Worm (Caenorhabditis elegans) whole organism, young adult: Measurements from ENCODE around the gene ZK643.6.
A peak's percentile ranks its signal among the peaks of the same experiment; 100 is the strongest.

Experiments
- B0035.1 ChIP-seq: sonication (generic microtip); optimal IDR thresholded peaks from 2 replicates; lab custom pipeline; 2016; ENCODE audit warnings: missing genetic modification characterization, mild to moderate bottlenecking, missing compliant biosample characterization, missing genotype, missing genetic modification reagents
- D2030.7 ChIP-seq: fragments of 200-800 bp; sonication (Bioruptor generic); IDR thresholded peaks from 2 replicates; pipeline ENCODE4 v1.3.6; 2022; ENCODE audit warnings: missing genetic modification reagents, missing genetic modification characterization, missing compliant biosample characterization
- F10E7.11 ChIP-seq: sonication (generic microtip); optimal IDR thresholded peaks from 2 replicates; lab custom pipeline; 2017; ENCODE audit warnings: mild to moderate bottlenecking, missing genetic modification characterization, moderate library complexity, missing compliant biosample characterization
- F33H1.4 ChIP-seq: fragments of 200-800 bp; sonication (Bioruptor generic); IDR thresholded peaks from 2 replicates; pipeline ENCODE4 v1.3.6; 2022; ENCODE audit warnings: missing genetic modification reagents, missing genetic modification characterization, missing compliant biosample characterization
- F49E8.2 ChIP-seq: sonication (generic microtip); optimal IDR thresholded peaks from 3 replicates; lab custom pipeline; 2017; ENCODE audit warnings: missing genetic modification characterization, mild to moderate bottlenecking, missing compliant biosample characterization, antibody characterized with exemption, moderate library complexity; ENCODE audit not compliant: insufficient read depth
- F57A8.1 ChIP-seq: fragments of 200-800 bp; sonication (Bioruptor generic); optimal IDR thresholded peaks from 2 replicates; lab custom pipeline; 2018; ENCODE audit warnings: mild to moderate bottlenecking, missing genetic modification characterization, moderate library complexity, missing compliant biosample characterization
- Y53G8AR.9 ChIP-seq: fragments of 200-800 bp; sonication (Bioruptor generic); conservative IDR thresholded peaks from 2 replicates; pipeline ENCODE4 v1.3.6; 2022; ENCODE audit warnings: missing genetic modification reagents, missing genetic modification characterization, missing compliant biosample characterization
- ZK185.1 ChIP-seq: sonication (generic microtip); optimal IDR thresholded peaks from 2 replicates; lab custom pipeline; 2016; ENCODE audit warnings: mild to moderate bottlenecking, missing genetic modification characterization, missing compliant biosample characterization; ENCODE audit not compliant: poor library complexity, severe bottlenecking
- attf-5 ChIP-seq: fragments of 200-800 bp; sonication (Bioruptor generic); optimal IDR thresholded peaks from 2 replicates; lab custom pipeline; 2018; ENCODE audit warnings: mild to moderate bottlenecking, missing genetic modification characterization, missing compliant biosample characterization
- bed-1 ChIP-seq: fragments of 200-800 bp; sonication (Bioruptor generic); IDR thresholded peaks from 2 replicates; pipeline ENCODE4 v1.3.6; 2022; ENCODE audit warnings: missing genetic modification reagents, missing genetic modification characterization, missing compliant biosample characterization
- bed-2 ChIP-seq: fragments of 200-800 bp; sonication (Bioruptor generic); IDR thresholded peaks from 2 replicates; pipeline ENCODE4 v1.3.6; 2022; ENCODE audit warnings: missing genetic modification reagents, missing genetic modification characterization, missing compliant biosample characterization
- cebp-1 ChIP-seq, 2 experiments: fragments of 200-800 bp in 1 of 2; sonication (Bioruptor generic) in 1 of 2; sonication (generic microtip) in 1 of 2; IDR thresholded peaks in 1 of 2; optimal IDR thresholded peaks in 1 of 2; 2 replicates each; pipeline versions ENCODE4 v1.3.6 to Lab custom; 2017 to 2022; ENCODE audit warnings: missing compliant biosample characterization in 2 of 2, missing genetic modification characterization in 2 of 2, mild to moderate bottlenecking in 1 of 2, missing genetic modification reagents in 1 of 2, moderate library complexity in 1 of 2
- cebp-2 ChIP-seq: fragments of 200-800 bp; sonication (Bioruptor generic); IDR thresholded peaks from 2 replicates; pipeline ENCODE4 v1.3.6; 2022; ENCODE audit warnings: missing genetic modification characterization, missing compliant biosample characterization
- ceh-100 ChIP-seq: fragments of 200-800 bp; sonication (Bioruptor generic); IDR thresholded peaks from 2 replicates; pipeline ENCODE4 v1.3.6; 2022; ENCODE audit warnings: missing genetic modification reagents, missing genetic modification characterization, missing compliant biosample characterization
- ceh-79 ChIP-seq: sonication (generic microtip); optimal IDR thresholded peaks from 2 replicates; lab custom pipeline; 2017; ENCODE audit warnings: mild to moderate bottlenecking, missing genetic modification characterization, missing compliant biosample characterization
- dox-1 ChIP-seq: fragments of 200-800 bp; sonication (Bioruptor generic); IDR thresholded peaks from 2 replicates; pipeline ENCODE4 v1.3.6; 2022; ENCODE audit warnings: missing genetic modification reagents, missing genetic modification characterization, missing compliant biosample characterization
- efl-1 ChIP-seq: fragments of 150-350 bp; optimal IDR thresholded peaks from 2 replicates; lab custom pipeline; 2014; ENCODE audit warnings: missing biosample characterization, missing genetic modification reagents, missing genetic modification characterization
- egl-18 ChIP-seq: fragments of 200-800 bp; sonication (Bioruptor generic); IDR thresholded peaks from 2 replicates; pipeline ENCODE4 v1.3.6; 2022; ENCODE audit warnings: missing genetic modification reagents, missing genetic modification characterization, missing compliant biosample characterization
- ekl-4 ChIP-seq: fragments of 200-800 bp; sonication (Bioruptor generic); IDR thresholded peaks from 2 replicates; pipeline ENCODE4 v1.3.6; 2022; ENCODE audit warnings: missing genetic modification reagents, missing genetic modification characterization, missing compliant biosample characterization
- ets-4 ChIP-seq: fragments of 200-800 bp; sonication (Bioruptor generic); optimal IDR thresholded peaks from 2 replicates; lab custom pipeline; 2018; ENCODE audit warnings: mild to moderate bottlenecking, missing genetic modification characterization, missing compliant biosample characterization
- fkh-3 ChIP-seq: sonication (generic microtip); optimal IDR thresholded peaks from 2 replicates; lab custom pipeline; 2016; ENCODE audit warnings: mild to moderate bottlenecking, missing genetic modification characterization, missing compliant biosample characterization
- gei-17 ChIP-seq: fragments of 200-800 bp; sonication (Bioruptor generic); optimal IDR thresholded peaks from 2 replicates; lab custom pipeline; 2018; ENCODE audit warnings: mild to moderate bottlenecking, missing genetic modification characterization, missing compliant biosample characterization
- hrde-1 ChIP-seq: sonication (generic microtip); optimal IDR thresholded peaks from 2 replicates; lab custom pipeline; 2016; ENCODE audit warnings: missing genetic modification characterization, mild to moderate bottlenecking, missing compliant biosample characterization, moderate library complexity, missing genotype, missing genetic modification reagents, borderline replicate concordance
- lin-40 ChIP-seq: sonication (generic microtip); optimal IDR thresholded peaks from 2 replicates; lab custom pipeline; 2016; ENCODE audit warnings: missing genetic modification characterization, mild to moderate bottlenecking, missing compliant biosample characterization, missing genotype, missing genetic modification reagents
- lsy-27 ChIP-seq: sonication (generic microtip); optimal IDR thresholded peaks from 2 replicates; lab custom pipeline; 2017; ENCODE audit warnings: missing genetic modification characterization, mild to moderate bottlenecking, missing compliant biosample characterization, antibody characterized with exemption, missing genotype, borderline replicate concordance; ENCODE audit not compliant: insufficient read depth
- madf-10 ChIP-seq: sonication (generic microtip); optimal IDR thresholded peaks from 2 replicates; lab custom pipeline; 2016; ENCODE audit warnings: mild to moderate bottlenecking, missing genetic modification characterization, missing compliant biosample characterization
- madf-8 ChIP-seq: fragments of 200-800 bp; sonication (Bioruptor generic); conservative IDR thresholded peaks from 2 replicates; pipeline ENCODE4 v1.3.6; 2022; ENCODE audit warnings: missing genetic modification reagents, missing genetic modification characterization, missing compliant biosample characterization
- mcd-1 ChIP-seq: fragments of 200-800 bp; sonication (Bioruptor generic); IDR thresholded peaks from 2 replicates; pipeline ENCODE4 v1.3.6; 2022; ENCODE audit warnings: missing genetic modification reagents, missing genetic modification characterization, missing compliant biosample characterization
- nhr-80 ChIP-seq: sonication (generic microtip); optimal IDR thresholded peaks from 2 replicates; lab custom pipeline; 2016; ENCODE audit warnings: missing genetic modification characterization, missing compliant biosample characterization
- rcor-1 ChIP-seq: fragments of 200-800 bp; sonication (Bioruptor generic); IDR thresholded peaks from 2 replicates; pipeline ENCODE4 v1.3.6; 2022; ENCODE audit warnings: missing genetic modification reagents, missing genetic modification characterization, missing compliant biosample characterization
- rec-8 ChIP-seq, 2 experiments: sonication (generic microtip); optimal IDR thresholded peaks; 2 replicates each; lab custom pipeline; 2016; ENCODE audit warnings: mild to moderate bottlenecking in 2 of 2, missing genetic modification characterization in 2 of 2, missing genetic modification reagents in 2 of 2, missing genotype in 2 of 2, missing biosample characterization in 1 of 2, missing compliant biosample characterization in 1 of 2, moderate library complexity in 1 of 2
- repo-1 ChIP-seq: sonication (generic microtip); optimal IDR thresholded peaks from 2 replicates; lab custom pipeline; 2017; ENCODE audit warnings: mild to moderate bottlenecking, missing genetic modification characterization, missing compliant biosample characterization
- snpc-1.1 ChIP-seq: sonication (generic microtip); optimal IDR thresholded peaks from 2 replicates; lab custom pipeline; 2017; ENCODE audit warnings: missing genetic modification characterization, mild to moderate bottlenecking, missing compliant biosample characterization, antibody characterized with exemption, moderate library complexity, missing genotype, missing genetic modification reagents; ENCODE audit not compliant: insufficient read depth
- snpc-1.3 ChIP-seq: sonication (generic microtip); optimal IDR thresholded peaks from 2 replicates; lab custom pipeline; 2017; ENCODE audit warnings: missing genetic modification characterization, mild to moderate bottlenecking, missing compliant biosample characterization, antibody characterized with exemption, moderate library complexity, missing genotype, missing genetic modification reagents; ENCODE audit not compliant: insufficient read depth
- somi-1 ChIP-seq: fragments of 200-800 bp; sonication (Bioruptor generic); optimal IDR thresholded peaks from 2 replicates; lab custom pipeline; 2018; ENCODE audit warnings: mild to moderate bottlenecking, missing genetic modification characterization, missing compliant biosample characterization
- tbx-9 ChIP-seq: sonication (generic microtip); optimal IDR thresholded peaks from 2 replicates; lab custom pipeline; 2016; ENCODE audit warnings: borderline replicate concordance, missing genetic modification characterization, inconsistent platforms, missing compliant biosample characterization
- zfh-2 ChIP-seq: fragments of 200-800 bp; sonication (Bioruptor generic); conservative IDR thresholded peaks from 2 replicates; pipeline ENCODE4 v1.3.6; 2022; ENCODE audit warnings: missing genetic modification reagents, missing genetic modification characterization, missing compliant biosample characterization
- ztf-25 ChIP-seq: fragments of 200-800 bp; sonication (Bioruptor generic); IDR thresholded peaks from 2 replicates; pipeline ENCODE4 v1.3.6; 2022; ENCODE audit warnings: missing genetic modification reagents, missing genetic modification characterization, missing compliant biosample characterization

The ZK643.6 gene

DNA sequence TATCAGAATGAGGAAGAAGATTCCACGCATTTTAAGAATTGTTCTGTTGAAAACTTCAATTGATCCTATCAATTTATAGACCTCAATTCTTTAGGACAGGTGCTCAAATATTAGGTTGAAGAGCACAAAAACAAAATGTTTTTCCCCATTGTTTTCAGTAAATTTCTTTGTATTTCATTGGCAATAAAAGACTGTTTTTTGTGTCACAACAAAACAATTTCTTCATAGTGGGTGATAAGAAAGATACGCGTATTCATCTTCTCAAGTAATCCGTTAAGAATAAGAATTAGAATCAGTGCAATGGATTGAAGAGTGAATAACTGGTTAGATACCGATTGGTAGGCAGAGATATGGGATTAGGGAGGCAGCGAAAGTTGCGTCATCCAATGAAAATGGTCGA is at the start of gene ZK643.6:
Gene ZK643.6 (minus strand): TSS at position 101 of the 400 bp plus-strand sequence.
- TF ChIP-seq ekl-4 (GFP tag; lab: Robert Waterston, UW) (no peak), B0035.1 (tag; lab: Kevin White, UChicago) (no peak), ets-4 (no peak), mcd-1 (no peak), gei-17 (no peak), madf-10 (tag; lab: Kevin White, UChicago) (no peak), ceh-100 (GFP tag; lab: Robert Waterston, UW) (no peak), rec-8 (tag; optimal IDR thresholded peaks at IDR 0.05; lab: Kevin White, UChicago) (no peak)

DNA sequence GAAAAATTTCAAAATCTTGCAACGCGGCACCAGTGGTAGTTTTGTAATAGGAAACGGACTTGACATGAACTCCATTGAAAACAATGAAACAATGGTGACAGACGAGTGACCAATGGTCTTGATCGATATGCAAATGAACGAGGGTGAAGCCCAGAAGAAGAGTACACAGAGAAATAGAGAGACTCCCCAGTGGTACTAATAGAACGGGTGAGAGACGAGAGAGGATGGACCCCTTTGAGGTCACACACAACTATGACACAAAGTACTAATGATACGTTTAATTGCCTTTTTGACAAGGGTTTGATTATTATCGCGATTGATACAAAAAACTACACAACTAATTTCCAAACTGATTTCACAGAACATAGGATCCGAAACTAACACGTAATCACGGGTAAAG is 49.5 kb upstream of the ZK643.6 start, which contains the start of gene F59B2.8:
Gene F59B2.8 (minus strand): TSS at position 151 of the 400 bp plus-strand sequence.
- no peak for TF ChIP-seq F33H1.4 (GFP tag; lab: Robert Waterston, UW)
- no peak for TF ChIP-seq lin-40 (tag; lab: Kevin White, UChicago)
- TF ChIP-seq madf-8 (GFP tag; lab: Robert Waterston, UW): no peak
- TF ChIP-seq, all 124 proteins: peak for 0

DNA sequence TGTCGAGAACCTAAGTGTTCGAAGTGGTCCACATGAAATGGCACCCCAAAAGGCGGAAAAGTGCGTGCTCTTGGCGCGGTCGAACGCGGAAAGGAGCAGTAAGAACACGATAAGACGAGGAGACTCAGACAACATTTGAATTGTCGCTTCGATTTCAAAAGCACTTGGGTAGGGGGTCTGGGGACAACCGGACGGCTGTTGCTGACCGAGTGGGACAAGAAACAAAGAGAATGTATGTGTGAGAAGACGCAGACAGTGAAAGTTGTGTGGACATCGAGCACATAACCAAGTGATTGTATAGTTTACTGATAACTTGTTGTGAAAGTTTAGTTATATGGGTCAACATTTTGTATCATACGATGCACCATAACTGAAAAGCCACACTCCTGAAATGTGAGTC is 46.6 kb upstream of the ZK643.6 start:
- TF ChIP-seq ZK185.1 (tag; lab: Kevin White, UChicago): no peak
- peak; percentile 29 for TF ChIP-seq attf-5 (GFP tag; lab: Kevin White, UChicago)
- TF ChIP-seq snpc-1.1 (tag; lab: Kevin White, UChicago): no peak
- no peak for TF ChIP-seq madf-8 (GFP tag; lab: Robert Waterston, UW)
- peak; percentile 78 for TF ChIP-seq nhr-80 (tag; lab: Kevin White, UChicago)
- peak; percentile 46; the same call in 1 of the 2 replicates for TF ChIP-seq cebp-1 (GFP tag; IDR thresholded peaks at IDR 0.05; lab: Robert Waterston, UW)
- TF ChIP-seq cebp-1 (tag; optimal IDR thresholded peaks at IDR 0.05; lab: Kevin White, UChicago): no peak
- TF ChIP-seq ztf-25 (GFP tag; lab: Robert Waterston, UW): no peak

DNA sequence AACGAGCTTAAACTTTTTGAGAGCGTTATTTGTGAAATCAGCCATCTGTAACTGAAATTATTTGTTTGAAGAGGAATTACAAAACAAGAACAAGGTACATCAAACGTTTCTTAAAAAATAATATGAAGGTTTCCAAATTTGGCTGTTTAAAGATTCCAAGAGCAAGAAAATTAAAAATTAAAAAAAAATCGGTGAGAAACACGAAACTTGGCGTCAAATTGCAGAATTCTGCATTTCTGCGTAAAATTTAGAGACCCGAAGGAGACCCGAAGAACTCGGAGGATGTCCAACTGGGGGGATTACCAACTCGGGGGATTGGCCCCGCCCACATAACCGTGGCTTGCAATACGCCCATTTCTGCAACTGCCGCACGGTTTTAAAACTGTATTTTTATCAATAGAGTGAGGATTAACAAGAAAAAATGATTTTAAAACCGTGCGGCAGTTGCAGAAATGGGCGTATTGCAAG is 45.4 kb upstream of the ZK643.6 start, which contains the start of gene rab-6.1:
Gene rab-6.1 (minus strand): TSS at position 51 of the 468 bp plus-strand sequence.
- peak; percentile 65 for TF ChIP-seq ceh-100 (GFP tag; lab: Robert Waterston, UW)
- peak; percentile 56 for TF ChIP-seq D2030.7 (GFP tag; lab: Robert Waterston, UW)
- TF ChIP-seq bed-1 (GFP tag; lab: Robert Waterston, UW): 0 out of 2 replicates have a peak, but pooled peaks have one; percentile 24

DNA sequence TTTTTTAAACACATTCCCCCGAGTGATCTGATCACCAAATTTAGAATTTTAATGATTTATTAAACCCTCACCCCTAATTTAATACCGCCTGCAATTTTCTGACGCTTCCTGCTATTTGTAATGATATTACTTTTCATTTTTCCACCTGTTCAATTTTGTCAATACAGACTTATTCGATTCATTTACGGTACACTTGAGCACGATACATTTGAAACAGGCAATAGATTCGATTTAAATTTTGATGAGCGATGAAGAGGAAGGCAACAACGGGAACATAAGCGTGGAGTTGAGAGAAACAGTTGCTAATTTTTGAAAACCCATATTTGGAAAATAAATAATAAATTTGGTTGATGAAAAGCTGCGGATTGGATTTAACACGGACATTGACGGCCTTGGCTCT is 44.1 kb upstream of the ZK643.6 start:
- 0 out of 2 replicates have a peak, but pooled peaks have one; percentile 47 for TF ChIP-seq Y53G8AR.9 (GFP tag; lab: Robert Waterston, UW)
- no peak for TF ChIP-seq mcd-1
- no peak for TF ChIP-seq F10E7.11 (tag; lab: Kevin White, UChicago)
- TF ChIP-seq ceh-100 (GFP tag; lab: Robert Waterston, UW): no peak
- TF ChIP-seq madf-8 (GFP tag; lab: Robert Waterston, UW): no peak; the same call in 1 of the 2 replicates
- TF ChIP-seq zfh-2 (GFP tag; lab: Robert Waterston, UW): no peak
- TF ChIP-seq F49E8.2 (tag; lab: Kevin White, UChicago): peak; percentile 23
- TF ChIP-seq fkh-3 (tag; lab: Kevin White, UChicago): no peak
- no peak for TF ChIP-seq somi-1 (GFP tag; lab: Kevin White, UChicago)
- no peak for TF ChIP-seq ekl-4 (GFP tag; lab: Robert Waterston, UW)
- no peak for TF ChIP-seq cebp-2 (GFP tag; lab: Robert Waterston, UW)
- TF ChIP-seq efl-1 (GFP tag; lab: Kevin White, UChicago): no peak
- no peak for TF ChIP-seq egl-18
- no peak for TF ChIP-seq lsy-27 (tag; lab: Kevin White, UChicago)
- no peak for TF ChIP-seq repo-1 (tag; lab: Kevin White, UChicago)
- peak; percentile 59 for TF ChIP-seq hrde-1 (tag; lab: Kevin White, UChicago)
- no peak for TF ChIP-seq tbx-9 (tag; lab: Kevin White, UChicago)
- no peak for TF ChIP-seq bed-2 (GFP tag; lab: Robert Waterston, UW)
- no peak for TF ChIP-seq F57A8.1 (GFP tag; lab: Kevin White, UChicago)
- no peak for TF ChIP-seq snpc-1.3 (tag; lab: Kevin White, UChicago)
- no peak for TF ChIP-seq rcor-1 (GFP tag; lab: Robert Waterston, UW)
- no peak for TF ChIP-seq ceh-79 (tag; lab: Kevin White, UChicago)
- TF ChIP-seq dox-1 (GFP tag; lab: Robert Waterston, UW): no peak
